Worm (Caenorhabditis elegans) whole organism, mixed stage, embryonic: ENCODE data around the gene vit-4.

ENCODE experiments used
- bed-3 ChIP-seq: fragments of 200-800 bp; sonication (Bioruptor generic); optimal IDR thresholded peaks from 3 replicates; lab custom pipeline; 2018; ENCODE audit warnings: mild to moderate bottlenecking, missing genetic modification characterization, moderate library complexity, missing compliant biosample characterization
- blmp-1 ChIP-seq: fragments of 150-350 bp; optimal IDR thresholded peaks from 2 replicates; lab custom pipeline; 2014; ENCODE audit warnings: missing biosample characterization, missing genetic modification characterization
- ceh-39 ChIP-seq: fragments of 150-350 bp; optimal IDR thresholded peaks from 2 replicates; lab custom pipeline; 2014; ENCODE audit warnings: missing biosample characterization, missing genetic modification characterization
- ces-1 ChIP-seq: fragments of 150-350 bp; optimal IDR thresholded peaks from 2 replicates; lab custom pipeline; 2014; ENCODE audit warnings: missing biosample characterization, missing genetic modification reagents, missing genetic modification characterization
- lin-13 ChIP-seq: fragments of 150-350 bp; optimal IDR thresholded peaks from 2 replicates; lab custom pipeline; 2014; ENCODE audit warnings: missing biosample characterization, missing genetic modification characterization
- lin-32 ChIP-seq: fragments of 200-800 bp; sonication (Bioruptor generic); optimal IDR thresholded peaks from 2 replicates; lab custom pipeline; 2018; ENCODE audit warnings: mild to moderate bottlenecking, missing genetic modification characterization, missing compliant biosample characterization
- lsy-2 ChIP-seq: fragments of 150-350 bp; optimal IDR thresholded peaks from 2 replicates; lab custom pipeline; 2014; ENCODE audit warnings: missing biosample characterization, missing genetic modification characterization
- mep-1 ChIP-seq: fragments of 150-350 bp; optimal IDR thresholded peaks from 2 replicates; lab custom pipeline; 2017; ENCODE audit warnings: missing biosample characterization, missing genetic modification reagents, missing genetic modification characterization, inconsistent platforms
- nhr-237 ChIP-seq: fragments of 150-350 bp; optimal IDR thresholded peaks from 2 replicates; lab custom pipeline; 2014; ENCODE audit warnings: missing biosample characterization, missing genetic modification characterization
- nhr-28 ChIP-seq: fragments of 150-350 bp; optimal IDR thresholded peaks from 2 replicates; lab custom pipeline; 2014; ENCODE audit warnings: missing biosample characterization, missing genetic modification characterization
- snpc-4 ChIP-seq: fragments of 150-350 bp; optimal IDR thresholded peaks from 2 replicates; lab custom pipeline; 2014; ENCODE audit warnings: missing biosample characterization, missing genetic modification characterization
- unc-120 ChIP-seq: sonication (generic microtip); optimal IDR thresholded peaks from 2 replicates; lab custom pipeline; 2017; ENCODE audit warnings: missing genetic modification characterization, missing compliant biosample characterization; ENCODE audit not compliant: poor library complexity, severe bottlenecking
- unc-39 ChIP-seq: fragments of 150-350 bp; optimal IDR thresholded peaks from 2 replicates; lab custom pipeline; 2014; ENCODE audit warnings: missing biosample characterization, missing genetic modification characterization
- unc-62 ChIP-seq: fragments of 150-350 bp; optimal IDR thresholded peaks from 2 replicates; lab custom pipeline; 2014; ENCODE audit warnings: missing biosample characterization, missing genetic modification reagents, missing genetic modification characterization

DNA sequence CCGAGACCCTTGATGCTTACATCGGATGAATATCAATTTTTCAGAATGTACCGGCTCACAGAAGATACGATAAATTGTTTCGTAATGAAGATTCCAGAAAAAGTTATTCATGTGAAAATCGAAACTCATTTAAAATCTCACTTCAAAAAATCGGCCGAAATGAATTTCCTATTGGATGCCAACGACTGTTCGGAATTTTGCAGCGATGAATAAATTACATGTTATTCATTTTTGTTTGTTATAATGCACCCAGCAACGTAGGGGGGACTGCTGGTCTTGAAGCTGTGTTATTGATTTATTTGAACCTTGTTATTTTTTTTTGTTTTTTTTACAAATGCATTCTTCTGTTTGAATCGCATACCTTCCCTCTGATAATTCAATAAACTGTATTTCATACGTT, 3.1 kb upstream of the vit-4 start:
- TF ChIP-seq unc-62 (GFP tag; lab: Kevin White, UChicago) = no peak
- no peak for TF ChIP-seq mep-1
- TF ChIP-seq nhr-237 (tag; lab: Kevin White, UChicago) = no peak
- no peak for TF ChIP-seq blmp-1 (tag; lab: Kevin White, UChicago)
- TF ChIP-seq lin-32 (GFP tag; lab: Kevin White, UChicago) = no peak
- TF ChIP-seq snpc-4 (tag; lab: Kevin White, UChicago) = no peak
- TF ChIP-seq ceh-39 = no peak
- TF ChIP-seq nhr-28 (tag; lab: Kevin White, UChicago) = no peak
- TF ChIP-seq lin-13 (tag; lab: Kevin White, UChicago) = no peak
- TF ChIP-seq ces-1 (GFP tag; lab: Kevin White, UChicago) = no peak
- no peak for TF ChIP-seq lsy-2 (tag; lab: Kevin White, UChicago)
- no peak for TF ChIP-seq unc-39 (tag; lab: Kevin White, UChicago)
- TF ChIP-seq bed-3 (GFP tag; lab: Kevin White, UChicago) = no peak
- no peak for TF ChIP-seq unc-120 (tag; lab: Kevin White, UChicago)
